Worm (Caenorhabditis elegans) whole organism, L1 larva: ENCODE results near the gene F52H2.1.
A peak's percentile ranks its signal among the peaks of the same experiment; 100 is the strongest.

ENCODE experiments used
- C16A3.4 ChIP-seq: fragments of 150-350 bp; optimal IDR thresholded peaks from 2 replicates; lab custom pipeline; 2014; ENCODE audit warnings: missing biosample characterization, missing genetic modification characterization
- C34B4.2 ChIP-seq: sonication (generic microtip); optimal IDR thresholded peaks from 2 replicates; lab custom pipeline; 2017; ENCODE audit warnings: mild to moderate bottlenecking, missing genetic modification characterization, missing compliant biosample characterization
- F16B12.6 ChIP-seq: fragments of 150-350 bp; optimal IDR thresholded peaks from 2 replicates; lab custom pipeline; 2014; ENCODE audit warnings: missing biosample characterization, missing genetic modification characterization
- aly-2 ChIP-seq: fragments of 150-350 bp; optimal IDR thresholded peaks from 2 replicates; lab custom pipeline; 2014; ENCODE audit warnings: missing biosample characterization, missing genetic modification characterization
- ama-1 ChIP-seq: fragments of 150-350 bp; optimal IDR thresholded peaks from 2 replicates; lab custom pipeline; 2014
- blmp-1 ChIP-seq: fragments of 150-350 bp; optimal IDR thresholded peaks from 2 replicates; lab custom pipeline; 2014; ENCODE audit warnings: missing biosample characterization, missing genetic modification characterization
- ceh-88 ChIP-seq: fragments of 200-800 bp; sonication (Bioruptor generic); IDR thresholded peaks from 2 replicates; pipeline ENCODE4 v1.3.6; 2022; ENCODE audit warnings: missing genetic modification characterization, missing compliant biosample characterization
- ceh-90 ChIP-seq: sonication (generic microtip); optimal IDR thresholded peaks from 2 replicates; lab custom pipeline; 2016; ENCODE audit warnings: missing genetic modification characterization, missing compliant biosample characterization
- dpl-1 ChIP-seq, 3 experiments: fragments of 150-350 bp in 2 of 3; sonication (generic microtip) in 1 of 3; optimal IDR thresholded peaks; 2 replicates each; lab custom pipeline; 2014 to 2017; ENCODE audit warnings: missing biosample characterization in 3 of 3, missing genetic modification characterization in 3 of 3, missing genetic modification reagents in 3 of 3
- dsc-1 ChIP-seq: sonication (generic microtip); optimal IDR thresholded peaks from 2 replicates; lab custom pipeline; 2016; ENCODE audit warnings: mild to moderate bottlenecking, missing genetic modification characterization, missing compliant biosample characterization
- efl-1 ChIP-seq, 4 experiments: fragments of 150-350 bp; optimal IDR thresholded peaks in 3 of 4; peaks in 1 of 4; 1 replicate in 1 of 4; 2 replicates in 3 of 4; lab custom pipeline; 2014; ENCODE audit warnings: missing biosample characterization in 2 of 4, missing genetic modification characterization in 2 of 4, missing genetic modification reagents in 2 of 4
- egl-27 ChIP-seq, 2 experiments: fragments of 150-350 bp in 1 of 2; sonication (generic microtip); optimal IDR thresholded peaks; 3 replicates each; lab custom pipeline; 2017 to 2018; ENCODE audit warnings: missing biosample characterization in 2 of 2, missing genetic modification characterization in 2 of 2, missing genetic modification reagents in 2 of 2
- elt-2 ChIP-seq: sonication (generic microtip); optimal IDR thresholded peaks from 2 replicates; lab custom pipeline; 2016; ENCODE audit warnings: missing genetic modification characterization, mild to moderate bottlenecking, inconsistent platforms, missing compliant biosample characterization, missing genetic modification reagents
- ets-5 ChIP-seq: fragments of 200-800 bp; sonication (Bioruptor generic); IDR thresholded peaks from 2 replicates; pipeline ENCODE4 v1.3.6; 2022; ENCODE audit warnings: missing genetic modification characterization, missing compliant biosample characterization
- fkh-10 ChIP-seq: sonication (generic microtip); optimal IDR thresholded peaks from 2 replicates; lab custom pipeline; 2017; ENCODE audit warnings: missing biosample characterization, missing genetic modification reagents, missing genetic modification characterization
- fkh-4 ChIP-seq: sonication (generic microtip); optimal IDR thresholded peaks from 2 replicates; lab custom pipeline; 2016; ENCODE audit warnings: missing compliant biosample characterization, missing genetic modification characterization, borderline replicate concordance
- fkh-8 ChIP-seq: sonication (generic microtip); optimal IDR thresholded peaks from 2 replicates; lab custom pipeline; 2016; ENCODE audit warnings: mild to moderate bottlenecking, missing genetic modification characterization, missing compliant biosample characterization
- fos-1 ChIP-seq: fragments of 150-350 bp; optimal IDR thresholded peaks from 2 replicates; lab custom pipeline; 2014; ENCODE audit warnings: missing biosample characterization, missing genetic modification characterization
- hlh-4 ChIP-seq: sonication (generic microtip); optimal IDR thresholded peaks from 2 replicates; lab custom pipeline; 2016; ENCODE audit warnings: mild to moderate bottlenecking, missing genetic modification characterization, missing compliant biosample characterization
- hpl-2 ChIP-seq: fragments of 150-350 bp; optimal IDR thresholded peaks from 2 replicates; lab custom pipeline; 2014; ENCODE audit warnings: missing biosample characterization, missing genetic modification reagents, missing genetic modification characterization
- irx-1 ChIP-seq: sonication (generic microtip); optimal IDR thresholded peaks from 2 replicates; lab custom pipeline; 2016; ENCODE audit warnings: missing genetic modification characterization, missing compliant biosample characterization
- isw-1 ChIP-seq: fragments of 200-800 bp; sonication (Bioruptor generic); IDR thresholded peaks from 2 replicates; pipeline ENCODE4 v1.3.6; 2022; ENCODE audit warnings: missing genetic modification characterization, missing compliant biosample characterization
- lin-13 ChIP-seq: fragments of 150-350 bp; optimal IDR thresholded peaks from 2 replicates; lab custom pipeline; 2014; ENCODE audit warnings: missing biosample characterization, missing genetic modification reagents, missing genetic modification characterization
- lin-35 ChIP-seq, 2 experiments: fragments of 150-350 bp; optimal IDR thresholded peaks; 2 replicates each; lab custom pipeline; 2014; ENCODE audit warnings: missing biosample characterization in 2 of 2, missing genetic modification characterization in 2 of 2, missing genetic modification reagents in 2 of 2
- lin-39 ChIP-seq: fragments of 150-350 bp; optimal IDR thresholded peaks from 2 replicates; lab custom pipeline; 2014; ENCODE audit warnings: missing biosample characterization, missing genetic modification reagents, missing genetic modification characterization
- lsy-2 ChIP-seq, 2 experiments: fragments of 150-350 bp; optimal IDR thresholded peaks; 2 replicates each; lab custom pipeline; 2014; ENCODE audit warnings: missing biosample characterization in 2 of 2, missing genetic modification characterization in 2 of 2
- mab-9 ChIP-seq: fragments of 200-800 bp; sonication (Bioruptor generic); IDR thresholded peaks from 2 replicates; pipeline ENCODE4 v1.3.6; 2022; ENCODE audit warnings: missing genetic modification reagents, missing genetic modification characterization, missing compliant biosample characterization
- mef-2 ChIP-seq: fragments of 150-350 bp; optimal IDR thresholded peaks from 2 replicates; lab custom pipeline; 2014; ENCODE audit warnings: missing biosample characterization, missing genetic modification characterization
- mep-1 ChIP-seq: fragments of 150-350 bp; optimal IDR thresholded peaks from 2 replicates; lab custom pipeline; 2014; ENCODE audit warnings: missing biosample characterization, missing genetic modification characterization
- nhr-11 ChIP-seq: fragments of 150-350 bp; optimal IDR thresholded peaks from 2 replicates; lab custom pipeline; 2014; ENCODE audit warnings: missing biosample characterization, missing genetic modification characterization
- nhr-12 ChIP-seq: sonication (generic microtip); optimal IDR thresholded peaks from 2 replicates; lab custom pipeline; 2017; ENCODE audit warnings: missing biosample characterization, missing genetic modification characterization
- nhr-19 ChIP-seq: fragments of 200-800 bp; sonication (Bioruptor generic); conservative IDR thresholded peaks from 2 replicates; pipeline ENCODE4 v1.3.6; 2022; ENCODE audit warnings: missing genetic modification characterization, missing compliant biosample characterization
- nhr-237 ChIP-seq: fragments of 150-350 bp; optimal IDR thresholded peaks from 2 replicates; lab custom pipeline; 2014; ENCODE audit warnings: missing biosample characterization, missing genetic modification characterization
- nhr-47 ChIP-seq: sonication (generic microtip); optimal IDR thresholded peaks from 2 replicates; lab custom pipeline; 2016; ENCODE audit warnings: mild to moderate bottlenecking, missing genetic modification characterization, moderate library complexity, missing compliant biosample characterization
- nhr-71 ChIP-seq: sonication (generic microtip); optimal IDR thresholded peaks from 2 replicates; lab custom pipeline; 2016; ENCODE audit warnings: mild to moderate bottlenecking, missing genetic modification characterization, moderate library complexity, missing compliant biosample characterization
- nhr-76 ChIP-seq: sonication (generic microtip); optimal IDR thresholded peaks from 2 replicates; lab custom pipeline; 2017; ENCODE audit warnings: missing biosample characterization, missing genetic modification characterization
- nhr-77 ChIP-seq: fragments of 150-350 bp; optimal IDR thresholded peaks from 2 replicates; lab custom pipeline; 2014; ENCODE audit warnings: missing biosample characterization, missing genetic modification characterization
- nhr-84 ChIP-seq: sonication (generic microtip); optimal IDR thresholded peaks from 2 replicates; lab custom pipeline; 2017; ENCODE audit warnings: missing biosample characterization, missing genetic modification characterization
- nhr-85 ChIP-seq: sonication (generic microtip); peaks from one replicate; lab custom pipeline; 2016; ENCODE audit warnings: missing genetic modification characterization, inconsistent platforms, missing compliant biosample characterization
- pag-3 ChIP-seq: sonication (generic microtip); optimal IDR thresholded peaks from 2 replicates; lab custom pipeline; 2017; ENCODE audit warnings: missing genetic modification characterization, mild to moderate bottlenecking, missing compliant biosample characterization, antibody characterized with exemption, borderline replicate concordance; ENCODE audit not compliant: insufficient read depth
- pqm-1 ChIP-seq: sonication (generic microtip); optimal IDR thresholded peaks from 3 replicates; lab custom pipeline; 2017; ENCODE audit warnings: missing biosample characterization, missing genetic modification characterization
- rnt-1 ChIP-seq: sonication (generic microtip); optimal IDR thresholded peaks from 2 replicates; lab custom pipeline; 2016; ENCODE audit warnings: mild to moderate bottlenecking, missing genetic modification characterization, moderate library complexity, missing compliant biosample characterization
- skn-1 ChIP-seq: fragments of 150-350 bp; optimal IDR thresholded peaks from 2 replicates; lab custom pipeline; 2014; ENCODE audit warnings: missing biosample characterization, missing genetic modification characterization
- snpc-4 ChIP-seq: fragments of 150-350 bp; optimal IDR thresholded peaks from 2 replicates; lab custom pipeline; 2014; ENCODE audit warnings: missing biosample characterization, missing genetic modification characterization
- snu-23 ChIP-seq: sonication (generic microtip); optimal IDR thresholded peaks from 2 replicates; lab custom pipeline; 2016; ENCODE audit warnings: missing genetic modification characterization, missing compliant biosample characterization
- swsn-7 ChIP-seq: sonication (generic microtip); optimal IDR thresholded peaks from 2 replicates; lab custom pipeline; 2016; ENCODE audit warnings: missing genetic modification characterization, missing compliant biosample characterization
- tbx-2 ChIP-seq: sonication (generic microtip); optimal IDR thresholded peaks from 2 replicates; lab custom pipeline; 2016; ENCODE audit warnings: missing genetic modification characterization, missing compliant biosample characterization
- unc-130 ChIP-seq: fragments of 150-350 bp; optimal IDR thresholded peaks from 2 replicates; lab custom pipeline; 2017; ENCODE audit warnings: missing biosample characterization, missing genetic modification characterization, inconsistent platforms
- unc-30 ChIP-seq: sonication (generic microtip); optimal IDR thresholded peaks from 2 replicates; lab custom pipeline; 2017; ENCODE audit warnings: missing biosample characterization, missing genetic modification characterization
- unc-62 ChIP-seq: fragments of 150-350 bp; optimal IDR thresholded peaks from 2 replicates; lab custom pipeline; 2014; ENCODE audit warnings: missing biosample characterization, missing genetic modification reagents, missing genetic modification characterization
- xbp-1 ChIP-seq: sonication (generic microtip); optimal IDR thresholded peaks from 2 replicates; lab custom pipeline; 2016; ENCODE audit warnings: missing genetic modification characterization, missing compliant biosample characterization
- zag-1 ChIP-seq: fragments of 150-350 bp; optimal IDR thresholded peaks from 2 replicates; lab custom pipeline; 2014; ENCODE audit warnings: missing biosample characterization, missing genetic modification characterization
- zip-4 ChIP-seq: fragments of 200-800 bp; sonication (Bioruptor generic); optimal IDR thresholded peaks from 2 replicates; lab custom pipeline; 2018; ENCODE audit warnings: mild to moderate bottlenecking, missing genetic modification characterization, moderate library complexity, missing compliant biosample characterization
- ztf-11 ChIP-seq, 2 experiments: sonication (generic microtip); optimal IDR thresholded peaks; 2 replicates each; lab custom pipeline; 2016 to 2017; ENCODE audit warnings: missing genetic modification characterization in 2 of 2, missing biosample characterization in 1 of 2, missing compliant biosample characterization in 1 of 2

F52H2.1 gene

DNA sequence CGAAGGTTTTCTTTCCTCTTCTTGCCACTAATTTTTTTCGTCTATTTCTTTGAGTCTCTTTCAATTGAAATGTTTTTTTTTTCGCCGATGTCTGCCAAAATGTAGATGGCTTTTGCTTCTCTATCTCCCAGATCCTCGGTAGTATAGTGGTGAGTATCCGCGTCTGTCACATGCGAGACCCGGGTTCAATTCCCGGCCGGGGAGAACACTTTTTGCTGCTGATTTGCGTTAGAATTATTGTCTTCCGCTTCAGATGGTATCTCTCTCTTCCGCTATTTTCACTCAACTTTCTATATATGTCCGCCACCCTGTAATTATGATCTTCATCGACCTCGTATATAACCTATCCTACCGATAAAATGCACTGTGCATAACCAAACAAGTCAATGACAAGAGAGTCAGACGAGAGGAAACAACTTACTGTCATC lies 19.5 kb upstream of the F52H2.1 start:
- TF ChIP-seq ama-1 (lab: Kevin White, UChicago) (no peak), nhr-11 (tag; lab: Kevin White, UChicago) (no peak), fos-1 (peak; percentile 46), isw-1 (no peak), skn-1 (peak; percentile 95), fkh-4 (no peak), lin-35 (GFP tag; optimal IDR thresholded peaks at IDR 0.05; lab: Kevin White, UChicago) (peak; percentile 38 to 77), lsy-2 (tag; optimal IDR thresholded peaks at IDR 0.05; lab: Kevin White, UChicago) (peak; percentile 42 to 67), snpc-4 (tag; lab: Kevin White, UChicago) (no peak), aly-2 (peak; percentile 10), lin-13 (GFP tag; lab: Kevin White, UChicago) (peak; percentile 2), fkh-10 (GFP tag; lab: Kevin White, UChicago) (no peak), nhr-76 (tag; lab: Kevin White, UChicago) (no peak), pqm-1 (tag; lab: Kevin White, UChicago) (no peak), mef-2 (tag; lab: Kevin White, UChicago) (peak; percentile 61), elt-2 (tag; lab: Kevin White, UChicago) (peak; percentile 45), tbx-2 (tag; lab: Kevin White, UChicago) (peak; percentile 72), ceh-88 (GFP tag; lab: Robert Waterston, UW) (no peak), ets-5 (GFP tag; lab: Robert Waterston, UW) (no peak), nhr-77 (tag; lab: Kevin White, UChicago) (peak; percentile 43), blmp-1 (tag; lab: Kevin White, UChicago) (peak; percentile 68), C34B4.2 (tag; lab: Kevin White, UChicago) (no peak), mab-9 (GFP tag; lab: Robert Waterston, UW) (no peak), dpl-1 (GFP tag; optimal IDR thresholded peaks at IDR 0.05; lab: Kevin White, UChicago) (peak in 1 of 3 experiments; percentile 18), xbp-1 (tag; lab: Kevin White, UChicago) (peak; percentile 64), rnt-1 (tag; lab: Kevin White, UChicago) (peak; percentile 59), ztf-11 (tag; optimal IDR thresholded peaks at IDR 0.05; lab: Kevin White, UChicago) (peak in 1 of 2 experiments; percentile 6), swsn-7 (peak; percentile 69), zip-4 (GFP tag; lab: Kevin White, UChicago) (no peak), unc-30 (tag; lab: Kevin White, UChicago) (no peak), C16A3.4 (tag; lab: Kevin White, UChicago) (peak; percentile 57), dsc-1 (tag; lab: Kevin White, UChicago) (peak; percentile 83), fkh-8 (tag; lab: Kevin White, UChicago) (peak; percentile 65), nhr-47 (peak; percentile 82), nhr-71 (tag; lab: Kevin White, UChicago) (peak; percentile 81), unc-130 (tag; lab: Kevin White, UChicago) (peak; percentile 2), hlh-4 (tag; lab: Kevin White, UChicago) (no peak), pag-3 (no peak), lin-39 (tag; lab: Kevin White, UChicago) (no peak), F16B12.6 (tag; lab: Kevin White, UChicago) (no peak), hpl-2 (GFP tag; lab: Kevin White, UChicago) (no peak), zag-1 (tag; lab: Kevin White, UChicago) (no peak), nhr-84 (tag; lab: Kevin White, UChicago) (no peak), irx-1 (tag; lab: Kevin White, UChicago) (peak; percentile 80), nhr-19 (GFP tag; lab: Robert Waterston, UW) (peak; percentile 65), mep-1 (tag; lab: Kevin White, UChicago) (peak; percentile 73), nhr-237 (tag; lab: Kevin White, UChicago) (no peak), ceh-90 (tag; lab: Kevin White, UChicago) (no peak), efl-1 (optimal IDR thresholded peaks at IDR 0.05; lab: Kevin White, UChicago) (peak; percentile 13 to 25), efl-1 (GFP tag; optimal IDR thresholded peaks at IDR 0.05 in 1 of 2; lab: Kevin White, UChicago) (no peak), egl-27 (tag; optimal IDR thresholded peaks at IDR 0.05; lab: Kevin White, UChicago) (no peak), snu-23 (peak; percentile 82), nhr-12 (tag; lab: Kevin White, UChicago) (no peak), unc-62 (GFP tag; lab: Kevin White, UChicago) (no peak), nhr-85 (tag; lab: Kevin White, UChicago) (peak; percentile 76)
